Fruit fly (Drosophila melanogaster) whole organism, embryonic: Measurements from ENCODE around the gene CG33191.

ENCODE experiments used
- Bgb ChIP-seq: fragments of 200-800 bp; sonication (Bioruptor generic); IDR thresholded peaks from 2 replicates; pipeline ENCODE4 v1.3.6; 2022; ENCODE audit warnings: missing biosample characterization, missing genetic modification characterization; ENCODE audit not compliant: partially characterized antibody
- Blimp-1 ChIP-seq: fragments of 200-800 bp; sonication (Bioruptor generic); optimal IDR thresholded peaks from 3 replicates; lab custom pipeline; 2018; ENCODE audit warnings: missing biosample characterization, missing genetic modification characterization, mild to moderate bottlenecking, moderate library complexity, missing genetic modification reagents
- CG13296 ChIP-seq: fragments of 200-800 bp; sonication (Bioruptor generic); optimal IDR thresholded peaks from 3 replicates; lab custom pipeline; 2018; ENCODE audit warnings: missing biosample characterization, mild to moderate bottlenecking, missing genetic modification characterization
- CG14667 ChIP-seq: fragments of 200-800 bp; sonication (Bioruptor generic); IDR thresholded peaks from 2 replicates; pipeline ENCODE4 v1.3.6; 2022; ENCODE audit warnings: missing biosample characterization, missing genetic modification characterization
- CG15269 ChIP-seq: fragments of 200-800 bp; sonication (Bioruptor generic); optimal IDR thresholded peaks from 2 replicates; lab custom pipeline; 2018; ENCODE audit warnings: missing biosample characterization, mild to moderate bottlenecking, missing genetic modification characterization, moderate library complexity
- CG16813 ChIP-seq: fragments of 200-800 bp; sonication (Bioruptor generic); IDR thresholded peaks from 3 replicates; pipeline ENCODE4 v1.3.6; 2022; ENCODE audit warnings: missing biosample characterization, missing genetic modification characterization; ENCODE audit not compliant: partially characterized antibody
- CG16815 ChIP-seq: fragments of 200-800 bp; sonication (Bioruptor generic); optimal IDR thresholded peaks from 3 replicates; lab custom pipeline; 2017; ENCODE audit warnings: missing biosample characterization, mild to moderate bottlenecking, missing genetic modification characterization
- CG3163 ChIP-seq: fragments of 200-800 bp; sonication (Bioruptor generic); optimal IDR thresholded peaks from 3 replicates; lab custom pipeline; 2016; ENCODE audit warnings: missing biosample characterization, missing genetic modification characterization
- CG32767 ChIP-seq: fragments of 200-800 bp; sonication (Bioruptor generic); IDR thresholded peaks from 2 replicates; pipeline ENCODE4 v1.3.6; 2022; ENCODE audit warnings: missing biosample characterization, missing genetic modification characterization
- CG32772 ChIP-seq: fragments of 200-800 bp; sonication (Bioruptor generic); IDR thresholded peaks from 2 replicates; pipeline ENCODE4 v1.3.6; 2022; ENCODE audit warnings: missing biosample characterization, missing genetic modification characterization
- CG3281 ChIP-seq: fragments of 200-800 bp; sonication (Bioruptor generic); optimal IDR thresholded peaks from 3 replicates; lab custom pipeline; 2017; ENCODE audit warnings: missing biosample characterization, mild to moderate bottlenecking, missing genetic modification characterization
- CG4820 ChIP-seq: fragments of 200-800 bp; sonication (Bioruptor generic); optimal IDR thresholded peaks from 3 replicates; lab custom pipeline; 2016; ENCODE audit warnings: missing biosample characterization, missing genetic modification characterization
- CG5180 ChIP-seq: fragments of 200-800 bp; sonication (Bioruptor generic); optimal IDR thresholded peaks from 3 replicates; lab custom pipeline; 2017; ENCODE audit warnings: missing biosample characterization, missing genetic modification characterization, mild to moderate bottlenecking, moderate library complexity, missing genetic modification reagents
- CG6683 ChIP-seq: fragments of 200-800 bp; sonication (Bioruptor generic); optimal IDR thresholded peaks from 2 replicates; lab custom pipeline; 2017; ENCODE audit warnings: missing biosample characterization, mild to moderate bottlenecking, missing genetic modification characterization, missing genetic modification reagents
- CG6813 ChIP-seq: fragments of 200-800 bp; sonication (Bioruptor generic); optimal IDR thresholded peaks from 2 replicates; lab custom pipeline; 2017; ENCODE audit warnings: missing biosample characterization, missing genetic modification characterization, mild to moderate bottlenecking, moderate library complexity, missing genetic modification reagents
- CG7357 ChIP-seq: fragments of 200-800 bp; sonication (Bioruptor generic); IDR thresholded peaks from 3 replicates; pipeline ENCODE4 v1.3.6; 2022; ENCODE audit warnings: missing biosample characterization, missing genetic modification characterization
- CG8765 ChIP-seq: fragments of 200-800 bp; sonication (Bioruptor generic); IDR thresholded peaks from 2 replicates; pipeline ENCODE4 v1.3.6; 2022; ENCODE audit warnings: missing biosample characterization, missing genetic modification characterization
- CG9215 ChIP-seq: fragments of 200-800 bp; sonication (Bioruptor generic); IDR thresholded peaks from 2 replicates; pipeline ENCODE4 v1.3.6; 2022; ENCODE audit warnings: missing biosample characterization, missing genetic modification characterization
- CG9876 ChIP-seq: fragments of 200-800 bp; sonication (Bioruptor generic); optimal IDR thresholded peaks from 2 replicates; lab custom pipeline; 2016; ENCODE audit warnings: missing biosample characterization, missing genetic modification characterization
- Chrac-16 ChIP-seq: fragments of 200-800 bp; sonication (Bioruptor generic); optimal IDR thresholded peaks from 3 replicates; lab custom pipeline; 2016; ENCODE audit warnings: missing biosample characterization, missing genetic modification characterization
- D ChIP-seq, 2 experiments: fragments of 200-800 bp in 1 of 2; fragments of >200 bp in 1 of 2; sonication (Bioruptor generic) in 1 of 2; optimal IDR thresholded peaks; 2 replicates in 1 of 2; 3 replicates in 1 of 2; lab custom pipeline; 2017; ENCODE audit warnings: mild to moderate bottlenecking in 1 of 2, missing biosample characterization in 1 of 2, missing genetic modification characterization in 1 of 2, missing genetic modification reagents in 1 of 2
- D19B ChIP-seq: fragments of 200-800 bp; sonication (Bioruptor generic); optimal IDR thresholded peaks from 2 replicates; lab custom pipeline; 2017; ENCODE audit warnings: missing biosample characterization, mild to moderate bottlenecking, missing genetic modification characterization
- Dll ChIP-seq: fragments of 200-800 bp; sonication (Bioruptor generic); IDR thresholded peaks from 4 replicates; pipeline ENCODE4 v1.3.6; 2022; ENCODE audit warnings: missing biosample characterization, missing genetic modification characterization; ENCODE audit not compliant: partially characterized antibody
- Gsc ChIP-seq: fragments of 200-800 bp; sonication (Bioruptor generic); IDR thresholded peaks from 2 replicates; pipeline ENCODE4 v1.3.6; 2022; ENCODE audit warnings: missing biosample characterization, missing genetic modification characterization
- Hmx ChIP-seq: fragments of 200-800 bp; sonication (Bioruptor generic); optimal IDR thresholded peaks from 2 replicates; lab custom pipeline; 2016; ENCODE audit warnings: missing biosample characterization, missing genetic modification characterization
- Mad ChIP-seq: fragments of 200-800 bp; sonication (Bioruptor generic); optimal IDR thresholded peaks from 2 replicates; lab custom pipeline; 2016; ENCODE audit warnings: missing biosample characterization, missing genetic modification characterization
- NfI ChIP-seq: fragments of 200-800 bp; sonication (Bioruptor generic); optimal IDR thresholded peaks from 3 replicates; lab custom pipeline; 2018; ENCODE audit warnings: missing biosample characterization, mild to moderate bottlenecking, missing genetic modification characterization, moderate library complexity
- Optix ChIP-seq: fragments of 200-800 bp; sonication (Bioruptor generic); IDR thresholded peaks from 3 replicates; pipeline ENCODE4 v1.3.6; 2022; ENCODE audit warnings: missing biosample characterization, missing genetic modification characterization
- Sin3A ChIP-seq: fragments of >200 bp; optimal IDR thresholded peaks from 2 replicates; lab custom pipeline; 2018
- Six4 ChIP-seq: fragments of 200-800 bp; sonication (Bioruptor generic); optimal IDR thresholded peaks from 2 replicates; lab custom pipeline; 2016; ENCODE audit warnings: missing biosample characterization, missing genetic modification characterization
- Sry-δ ChIP-seq: fragments of 200-800 bp; sonication (Bioruptor generic); optimal IDR thresholded peaks from 2 replicates; lab custom pipeline; 2016; ENCODE audit warnings: missing biosample characterization, missing genetic modification characterization
- Taf1 ChIP-seq: fragments of 200-800 bp; sonication (Bioruptor generic); IDR thresholded peaks from 2 replicates; pipeline ENCODE4 v1.3.6; 2022; ENCODE audit warnings: missing biosample characterization, missing genetic modification characterization
- ap ChIP-seq: fragments of 200-800 bp; sonication (Bioruptor generic); IDR thresholded peaks from 2 replicates; pipeline ENCODE4 v1.3.6; 2022; ENCODE audit warnings: missing biosample characterization, missing genetic modification characterization
- br ChIP-seq: fragments of >200 bp; optimal IDR thresholded peaks from 2 replicates; lab custom pipeline; 2017
- chinmo ChIP-seq: fragments of 200-800 bp; sonication (Bioruptor generic); IDR thresholded peaks from 4 replicates; pipeline ENCODE4 v1.3.6; 2022; ENCODE audit warnings: missing biosample characterization, missing genetic modification characterization; ENCODE audit not compliant: partially characterized antibody
- croc ChIP-seq: fragments of 200-800 bp; sonication (Bioruptor generic); conservative IDR thresholded peaks from 3 replicates; pipeline ENCODE4 v1.3.6; 2022; ENCODE audit warnings: missing biosample characterization, missing genetic modification characterization
- fd96Cb ChIP-seq: fragments of 200-800 bp; sonication (Bioruptor generic); optimal IDR thresholded peaks from 2 replicates; lab custom pipeline; 2018; ENCODE audit warnings: missing biosample characterization, mild to moderate bottlenecking, missing genetic modification characterization, moderate library complexity
- inv ChIP-seq: fragments of 200-800 bp; sonication (Bioruptor generic); IDR thresholded peaks from 2 replicates; pipeline ENCODE4 v1.3.6; 2022; ENCODE audit warnings: missing biosample characterization, missing genetic modification characterization; ENCODE audit not compliant: partially characterized antibody
- jumu ChIP-seq: fragments of 200-800 bp; sonication (Bioruptor generic); optimal IDR thresholded peaks from 3 replicates; lab custom pipeline; 2016; ENCODE audit warnings: missing biosample characterization, missing genetic modification characterization
- knrl ChIP-seq: fragments of 200-800 bp; sonication (Bioruptor generic); IDR thresholded peaks from 3 replicates; pipeline ENCODE4 v1.3.6; 2022; ENCODE audit warnings: missing biosample characterization, missing genetic modification characterization; ENCODE audit not compliant: partially characterized antibody
- rib ChIP-seq: fragments of 200-800 bp; sonication (Bioruptor generic); IDR thresholded peaks from 2 replicates; pipeline ENCODE4 v1.3.6; 2022; ENCODE audit warnings: missing biosample characterization, missing genetic modification characterization
- ro ChIP-seq: fragments of 200-800 bp; sonication (Bioruptor generic); IDR thresholded peaks from 2 replicates; pipeline ENCODE4 v1.3.6; 2022; ENCODE audit warnings: missing biosample characterization, missing genetic modification characterization
- seq ChIP-seq: fragments of 200-800 bp; sonication (Bioruptor generic); IDR thresholded peaks from 2 replicates; pipeline ENCODE4 v1.3.6; 2022; ENCODE audit warnings: missing biosample characterization, missing genetic modification characterization
- unpg ChIP-seq: fragments of 200-800 bp; sonication (Bioruptor generic); optimal IDR thresholded peaks from 3 replicates; lab custom pipeline; 2018; ENCODE audit warnings: missing biosample characterization, mild to moderate bottlenecking, missing genetic modification characterization, moderate library complexity
- usp ChIP-seq: fragments of >200 bp; optimal IDR thresholded peaks from 2 replicates; lab custom pipeline; 2017; ENCODE audit warnings: missing biosample characterization, missing genetic modification characterization

The CG33191 gene

dm6 chr3R:8747134-8747870 lies 32.4 kb downstream of the CG33191 start, which contains the start of the genes CG9801 and Nasp (continued):
- TF ChIP-seq D (optimal IDR thresholded peaks at IDR 0.05; lab: Kevin White, UChicago) = no peak
- no peak for TF ChIP-seq D (GFP tag; optimal IDR thresholded peaks at IDR 0.05; lab: Kevin White, UChicago)
- TF ChIP-seq Bgb (GFP tag; lab: Robert Waterston, UW) = peak; percentile 84
- no peak for TF ChIP-seq seq
- TF ChIP-seq chinmo = peak; percentile 82; the same call in 2 of the 4 replicates
- no peak for TF ChIP-seq CG14667 (GFP tag; lab: Robert Waterston, UW)
- TF ChIP-seq fd96Cb (tag; lab: Kevin White, UChicago) = no peak
- peak; percentile 13 for TF ChIP-seq Chrac-16 (GFP tag; lab: Kevin White, UChicago)
- TF ChIP-seq Sin3A (lab: Kevin White, UChicago) = peak; percentile 84
- TF ChIP-seq Taf1 (GFP tag; lab: Robert Waterston, UW) = no peak
- no peak for TF ChIP-seq CG32767 (GFP tag; lab: Robert Waterston, UW)
- TF ChIP-seq CG7357 = no peak
- no peak for TF ChIP-seq Six4 (GFP tag; lab: Kevin White, UChicago)
- peak; percentile 25 for TF ChIP-seq Mad
- TF ChIP-seq CG32772 (GFP tag; lab: Robert Waterston, UW) = 0 out of 2 replicates have a peak, but pooled peaks have one; percentile 29
- peak; percentile 83 for TF ChIP-seq Sry-δ (GFP tag; lab: Kevin White, UChicago)
- TF ChIP-seq rib (GFP tag; lab: Robert Waterston, UW) = peak; percentile 72; the same call in 1 of the 2 replicates
- no peak for TF ChIP-seq CG5180 (GFP tag; lab: Kevin White, UChicago)
- TF ChIP-seq knrl = peak; percentile 79
- TF ChIP-seq CG16813 (GFP tag; lab: Robert Waterston, UW) = peak; percentile 75
- 0 out of 2 replicates have a peak, but pooled peaks have one; percentile 12 for TF ChIP-seq CG9215 (GFP tag; lab: Robert Waterston, UW)
- TF ChIP-seq ro (GFP tag; lab: Robert Waterston, UW) = no peak
- peak; percentile 46 for TF ChIP-seq jumu (GFP tag; lab: Kevin White, UChicago)
- TF ChIP-seq CG13296 = no peak
- no peak for TF ChIP-seq CG8765 (GFP tag; lab: Robert Waterston, UW)
- TF ChIP-seq ap (GFP tag; lab: Robert Waterston, UW) = no peak
- peak; percentile 41 for TF ChIP-seq CG9876 (GFP tag; lab: Kevin White, UChicago)
- TF ChIP-seq Dll = peak; percentile 76; the same call in 3 of the 4 replicates
- no peak for TF ChIP-seq croc (GFP tag; lab: Robert Waterston, UW)
- peak; percentile 64 for TF ChIP-seq inv (GFP tag; lab: Robert Waterston, UW)
- no peak for TF ChIP-seq CG4820 (GFP tag; lab: Kevin White, UChicago)
- TF ChIP-seq usp (GFP tag; lab: Kevin White, UChicago) = no peak
- no peak for TF ChIP-seq Hmx (GFP tag; lab: Kevin White, UChicago)
- TF ChIP-seq CG15269 (tag; lab: Kevin White, UChicago) = peak; percentile 25
- no peak for TF ChIP-seq Optix (GFP tag; lab: Robert Waterston, UW)
- peak; percentile 4 for TF ChIP-seq CG6813 (GFP tag; lab: Kevin White, UChicago)
- TF ChIP-seq NfI (GFP tag; lab: Kevin White, UChicago) = peak; percentile 39
- peak; percentile 11 for TF ChIP-seq CG3281
- no peak for TF ChIP-seq br
- TF ChIP-seq CG3163 (GFP tag; lab: Kevin White, UChicago) = peak; percentile 46
- TF ChIP-seq CG6683 (GFP tag; lab: Kevin White, UChicago) = no peak
- TF ChIP-seq D19B (GFP tag; lab: Kevin White, UChicago) = no peak
- TF ChIP-seq CG16815 (GFP tag; lab: Kevin White, UChicago) = no peak
- TF ChIP-seq unpg (GFP tag; lab: Kevin White, UChicago) = no peak
- TF ChIP-seq Blimp-1 (GFP tag; lab: Kevin White, UChicago) = peak; percentile 16
- no peak for TF ChIP-seq Gsc (GFP tag; lab: Robert Waterston, UW)
